Fruit fly (Drosophila melanogaster): ENCODE data around the gene Cchl.

Gene Cchl

dm6 chr3R:22043748-22044402 is 16.6 kb upstream of the Cchl start:
- TF ChIP-seq CG1620 (GFP tag; optimal IDR thresholded peaks at IDR 0.05) (no peak), cnc (optimal IDR thresholded peaks at IDR 0.05) (no peak)

- TF ChIP-seq ovo (GFP tag; optimal IDR thresholded peaks at IDR 0.05) (no peak), cnc (optimal IDR thresholded peaks at IDR 0.05) (no peak), cic (GFP tag; optimal IDR thresholded peaks at IDR 0.05) (no peak), Mnt (GFP tag; optimal IDR thresholded peaks at IDR 0.05) (no peak), CG7101 (tag; optimal IDR thresholded peaks at IDR 0.05) (no peak), CG12768 (GFP tag; optimal IDR thresholded peaks at IDR 0.05) (no peak), pad (GFP tag; optimal IDR thresholded peaks at IDR 0.05) (no peak), Crg-1 (GFP tag; optimal IDR thresholded peaks at IDR 0.05) (no peak)
These were observed 15.7 kb upstream of the Cchl start for dm6 chr3R:22042982-22043381.

dm6 chr3R:22042283-22042875 is 15.1 kb upstream of the Cchl start:
- TF ChIP-seq pad (GFP tag; optimal IDR thresholded peaks at IDR 0.05) (peak; percentile 26), tj (GFP tag; optimal IDR thresholded peaks at IDR 0.05) (peak; percentile 61), CG14711 (tag; optimal IDR thresholded peaks at IDR 0.05) (no peak)

dm6 chr3R:22041625-22042282 is 14.5 kb upstream of the Cchl start, which contains the start of gene how:
TSS of gene how (plus strand) at chr3R:22042191.
- peak; percentile 8 for TF ChIP-seq ovo (GFP tag; optimal IDR thresholded peaks at IDR 0.05)
- no peak for TF ChIP-seq tj (GFP tag; optimal IDR thresholded peaks at IDR 0.05)
- peak; percentile 37 for TF ChIP-seq CG33017 (tag; optimal IDR thresholded peaks at IDR 0.05)
- no peak for TF ChIP-seq CG1620 (GFP tag; optimal IDR thresholded peaks at IDR 0.05)
- TF ChIP-seq CG7101 (tag; optimal IDR thresholded peaks at IDR 0.05): peak; percentile 42
- peak; percentile 55 for TF ChIP-seq Crg-1 (GFP tag; optimal IDR thresholded peaks at IDR 0.05)
- peak; percentile 47 for TF ChIP-seq cic (GFP tag; optimal IDR thresholded peaks at IDR 0.05)
- peak; percentile 47 for TF ChIP-seq Mnt (GFP tag; optimal IDR thresholded peaks at IDR 0.05)
- TF ChIP-seq CG7045 (GFP tag; optimal IDR thresholded peaks at IDR 0.05): no peak
- no peak for TF ChIP-seq Clk (GFP tag; optimal IDR thresholded peaks at IDR 0.05)
- TF ChIP-seq CG14711 (tag; optimal IDR thresholded peaks at IDR 0.05): peak; percentile 96
- TF ChIP-seq pad (GFP tag; optimal IDR thresholded peaks at IDR 0.05): peak; percentile 17
- peak; percentile 25 for TF ChIP-seq CG11617 (GFP tag; optimal IDR thresholded peaks at IDR 0.05)
- peak; percentile 49 for TF ChIP-seq bab1 (GFP tag; optimal IDR thresholded peaks at IDR 0.05)
- TF ChIP-seq toe (GFP tag; optimal IDR thresholded peaks at IDR 0.05): no peak

dm6 chr3R:22040400-22040799 is 13.1 kb upstream of the Cchl start:
- TF ChIP-seq Hr96 (GFP tag; optimal IDR thresholded peaks at IDR 0.05) (no peak), CG11617 (GFP tag; optimal IDR thresholded peaks at IDR 0.05) (no peak), kay (GFP tag; ENCODE audit: borderline replicate concordance) (no peak), toe (GFP tag; optimal IDR thresholded peaks at IDR 0.05) (no peak), CG5204 (GFP tag; optimal IDR thresholded peaks at IDR 0.05) (no peak), pad (GFP tag; optimal IDR thresholded peaks at IDR 0.05) (no peak), Crg-1 (GFP tag; optimal IDR thresholded peaks at IDR 0.05) (no peak), CG1620 (GFP tag; optimal IDR thresholded peaks at IDR 0.05) (no peak), CG7045 (GFP tag; optimal IDR thresholded peaks at IDR 0.05) (no peak), Clk (GFP tag; optimal IDR thresholded peaks at IDR 0.05) (no peak), CG12768 (GFP tag; optimal IDR thresholded peaks at IDR 0.05) (no peak), Mnt (GFP tag; optimal IDR thresholded peaks at IDR 0.05) (no peak), CG14711 (tag; optimal IDR thresholded peaks at IDR 0.05) (no peak)

- no peak for TF ChIP-seq toe (GFP tag; optimal IDR thresholded peaks at IDR 0.05)
- TF ChIP-seq kay (GFP tag; ENCODE audit: borderline replicate concordance): no peak
- TF ChIP-seq cnc (optimal IDR thresholded peaks at IDR 0.05): no peak
- TF ChIP-seq CG7045 (GFP tag; optimal IDR thresholded peaks at IDR 0.05): no peak
- TF ChIP-seq CG33017 (tag; optimal IDR thresholded peaks at IDR 0.05): no peak
- no peak for TF ChIP-seq bab1 (GFP tag; optimal IDR thresholded peaks at IDR 0.05)
- TF ChIP-seq Mnt (GFP tag; optimal IDR thresholded peaks at IDR 0.05): no peak
- no peak for TF ChIP-seq CG7101 (tag; optimal IDR thresholded peaks at IDR 0.05)
- TF ChIP-seq Crg-1 (GFP tag; optimal IDR thresholded peaks at IDR 0.05): no peak
- TF ChIP-seq CG5204 (GFP tag; optimal IDR thresholded peaks at IDR 0.05): no peak
- TF ChIP-seq Clk (GFP tag; optimal IDR thresholded peaks at IDR 0.05): no peak
- TF ChIP-seq CG1620 (GFP tag; optimal IDR thresholded peaks at IDR 0.05): no peak
These were observed 12.2 kb upstream of the Cchl start for dm6 chr3R:22039480-22039879.

- TF ChIP-seq CG14711 (tag; optimal IDR thresholded peaks at IDR 0.05): peak; percentile 29
- no peak for TF ChIP-seq kay (GFP tag; ENCODE audit: borderline replicate concordance)
- no peak for TF ChIP-seq ovo (GFP tag; optimal IDR thresholded peaks at IDR 0.05)
- TF ChIP-seq pad (GFP tag; optimal IDR thresholded peaks at IDR 0.05): no peak
- no peak for TF ChIP-seq CG12768 (GFP tag; optimal IDR thresholded peaks at IDR 0.05)
- no peak for TF ChIP-seq Crg-1 (GFP tag; optimal IDR thresholded peaks at IDR 0.05)
- no peak for TF ChIP-seq CG5204 (GFP tag; optimal IDR thresholded peaks at IDR 0.05)
- no peak for TF ChIP-seq CG33017 (tag; optimal IDR thresholded peaks at IDR 0.05)
- peak; percentile 100 for TF ChIP-seq Mnt (GFP tag; optimal IDR thresholded peaks at IDR 0.05)
- no peak for TF ChIP-seq CG7045 (GFP tag; optimal IDR thresholded peaks at IDR 0.05)
- TF ChIP-seq cnc (optimal IDR thresholded peaks at IDR 0.05): no peak
- no peak for TF ChIP-seq CG11617 (GFP tag; optimal IDR thresholded peaks at IDR 0.05)
- TF ChIP-seq tj (GFP tag; optimal IDR thresholded peaks at IDR 0.05): no peak
- TF ChIP-seq Hr96 (GFP tag; optimal IDR thresholded peaks at IDR 0.05): no peak
- no peak for TF ChIP-seq toe (GFP tag; optimal IDR thresholded peaks at IDR 0.05)
- no peak for TF ChIP-seq CG1620 (GFP tag; optimal IDR thresholded peaks at IDR 0.05)
- TF ChIP-seq cic (GFP tag; optimal IDR thresholded peaks at IDR 0.05): peak; percentile 15
- no peak for TF ChIP-seq Clk (GFP tag; optimal IDR thresholded peaks at IDR 0.05)
- peak; percentile 41 for TF ChIP-seq bab1 (GFP tag; optimal IDR thresholded peaks at IDR 0.05)
- no peak for TF ChIP-seq CG7101 (tag; optimal IDR thresholded peaks at IDR 0.05)
These were observed 8.3 kb upstream of the Cchl start for dm6 chr3R:22035552-22035951.

Measured in whole organism, adult.